Fruit fly (Drosophila melanogaster) whole organism, embryonic: Measurements from ENCODE around the gene CG31268.

Experiments
- CG1024 ChIP-seq: fragments of 200-800 bp; sonication (Bioruptor generic); IDR thresholded peaks from 2 replicates; pipeline ENCODE4 v1.3.6; 2022; ENCODE audit warnings: missing biosample characterization, missing genetic modification characterization
- CG14441 ChIP-seq: fragments of 200-800 bp; sonication (Bioruptor generic); IDR thresholded peaks from 2 replicates; pipeline ENCODE4 v1.3.6; 2022; ENCODE audit warnings: missing biosample characterization, missing genetic modification characterization
- CG14965 ChIP-seq: fragments of 200-800 bp; sonication (Bioruptor generic); optimal IDR thresholded peaks from 2 replicates; lab custom pipeline; 2016; ENCODE audit warnings: missing biosample characterization, missing genetic modification characterization, borderline replicate concordance
- CG15073 ChIP-seq: fragments of 200-800 bp; sonication (Bioruptor generic); optimal IDR thresholded peaks from 2 replicates; lab custom pipeline; 2016; ENCODE audit warnings: missing biosample characterization, missing genetic modification characterization
- CG15514 ChIP-seq: fragments of 200-800 bp; sonication (Bioruptor generic); optimal IDR thresholded peaks from 3 replicates; lab custom pipeline; 2017; ENCODE audit warnings: missing biosample characterization, missing genetic modification characterization, mild to moderate bottlenecking, moderate library complexity, missing genetic modification reagents
- CG15696 ChIP-seq: fragments of 200-800 bp; sonication (Bioruptor generic); optimal IDR thresholded peaks from 2 replicates; lab custom pipeline; 2019; ENCODE audit warnings: missing biosample characterization, mild to moderate bottlenecking, missing genetic modification characterization, moderate library complexity
- CG16863 ChIP-seq: fragments of 200-800 bp; sonication (Bioruptor generic); optimal IDR thresholded peaks from 3 replicates; lab custom pipeline; 2016; ENCODE audit warnings: missing biosample characterization, missing genetic modification characterization
- CG17385 ChIP-seq: fragments of 200-800 bp; sonication (Bioruptor generic); optimal IDR thresholded peaks from 3 replicates; lab custom pipeline; 2018; ENCODE audit warnings: missing biosample characterization, mild to moderate bottlenecking, missing genetic modification characterization
- CG5180 ChIP-seq: fragments of 200-800 bp; sonication (Bioruptor generic); optimal IDR thresholded peaks from 3 replicates; lab custom pipeline; 2017; ENCODE audit warnings: missing biosample characterization, missing genetic modification characterization, mild to moderate bottlenecking, moderate library complexity, missing genetic modification reagents
- CG6683 ChIP-seq: fragments of 200-800 bp; sonication (Bioruptor generic); optimal IDR thresholded peaks from 2 replicates; lab custom pipeline; 2017; ENCODE audit warnings: missing biosample characterization, mild to moderate bottlenecking, missing genetic modification characterization, missing genetic modification reagents
- CG8924 ChIP-seq: fragments of 200-800 bp; optimal IDR thresholded peaks from 3 replicates; lab custom pipeline; 2019; ENCODE audit warnings: missing biosample characterization, mild to moderate bottlenecking, missing genetic modification characterization, moderate library complexity
- CG9932 ChIP-seq: fragments of 200-800 bp; sonication (Bioruptor generic); IDR thresholded peaks from 2 replicates; pipeline ENCODE4 v1.3.6; 2022; ENCODE audit warnings: missing biosample characterization, missing genetic modification characterization
- Dfd ChIP-seq, 2 experiments: fragments of >200 bp; optimal IDR thresholded peaks; 2 replicates each; lab custom pipeline; 2017; ENCODE audit warnings: missing biosample characterization in 2 of 2, missing genetic modification characterization in 2 of 2
- Dp ChIP-seq: fragments of 200-800 bp; sonication (Bioruptor generic); optimal IDR thresholded peaks from 2 replicates; lab custom pipeline; 2018; ENCODE audit warnings: missing biosample characterization, mild to moderate bottlenecking, missing genetic modification characterization, moderate library complexity
- Drgx ChIP-seq: fragments of 200-800 bp; sonication (Bioruptor generic); IDR thresholded peaks from 2 replicates; pipeline ENCODE4 v1.3.6; 2022; ENCODE audit warnings: missing biosample characterization, missing genetic modification characterization
- Eip74EF ChIP-seq, 2 experiments: fragments of 200-800 bp in 1 of 2; fragments of >200 bp in 1 of 2; sonication (Bioruptor generic) in 1 of 2; optimal IDR thresholded peaks; 2 replicates each; lab custom pipeline; 2017 to 2019; ENCODE audit warnings: missing biosample characterization in 2 of 2, missing genetic modification characterization in 2 of 2, mild to moderate bottlenecking in 1 of 2, moderate library complexity in 1 of 2
- Fer1 ChIP-seq: fragments of 200-800 bp; sonication (Bioruptor generic); optimal IDR thresholded peaks from 2 replicates; lab custom pipeline; 2017; ENCODE audit warnings: missing biosample characterization, mild to moderate bottlenecking, missing genetic modification characterization
- HLH3B ChIP-seq: fragments of 200-800 bp; sonication (Bioruptor generic); IDR thresholded peaks from 2 replicates; pipeline ENCODE4 v1.3.6; 2022; ENCODE audit warnings: missing biosample characterization, missing genetic modification characterization
- Hand ChIP-seq: fragments of 200-800 bp; sonication (Bioruptor generic); optimal IDR thresholded peaks from 2 replicates; lab custom pipeline; 2017; ENCODE audit warnings: mild to moderate bottlenecking, missing biosample characterization, missing genetic modification reagents, missing genetic modification characterization
- Mes4 ChIP-seq: fragments of 200-800 bp; sonication (Bioruptor generic); optimal IDR thresholded peaks from 2 replicates; lab custom pipeline; 2016; ENCODE audit warnings: missing biosample characterization, missing genetic modification characterization
- Pdp1 ChIP-seq, 2 experiments: fragments of 200-800 bp; sonication (Bioruptor generic); optimal IDR thresholded peaks; 3 replicates each; lab custom pipeline; 2016; ENCODE audit warnings: missing biosample characterization in 2 of 2, missing genetic modification characterization in 2 of 2, mild to moderate bottlenecking in 1 of 2, moderate library complexity in 1 of 2
- TFAM ChIP-seq: fragments of 200-800 bp; sonication (Bioruptor generic); optimal IDR thresholded peaks from 2 replicates; lab custom pipeline; 2017; ENCODE audit warnings: missing biosample characterization, missing genetic modification characterization, inconsistent platforms
- Taf1 ChIP-seq: fragments of 200-800 bp; sonication (Bioruptor generic); IDR thresholded peaks from 2 replicates; pipeline ENCODE4 v1.3.6; 2022; ENCODE audit warnings: missing biosample characterization, missing genetic modification characterization
- Trl ChIP-seq, 3 experiments: fragments of >200 bp in 2 of 3; fragments of 200-800 bp in 1 of 3; sonication (Bioruptor generic) in 1 of 3; optimal IDR thresholded peaks; 2 replicates in 1 of 3; 3 replicates in 2 of 3; lab custom pipeline; 2016 to 2017; ENCODE audit warnings: missing biosample characterization in 1 of 3, missing genetic modification characterization in 1 of 3
- YL-1 ChIP-seq: fragments of 200-800 bp; sonication (Bioruptor generic); optimal IDR thresholded peaks from 3 replicates; lab custom pipeline; 2017; ENCODE audit warnings: missing biosample characterization, mild to moderate bottlenecking, missing genetic modification characterization
- amos ChIP-seq: fragments of 200-800 bp; sonication (Bioruptor generic); IDR thresholded peaks from 2 replicates; pipeline ENCODE4 v1.3.6; 2022; ENCODE audit warnings: missing biosample characterization, missing genetic modification characterization; ENCODE audit not compliant: partially characterized antibody
- ap ChIP-seq: fragments of 200-800 bp; sonication (Bioruptor generic); IDR thresholded peaks from 2 replicates; pipeline ENCODE4 v1.3.6; 2022; ENCODE audit warnings: missing biosample characterization, missing genetic modification characterization
- cas ChIP-seq: fragments of 200-800 bp; sonication (Bioruptor generic); IDR thresholded peaks from 2 replicates; pipeline ENCODE4 v1.3.6; 2022; ENCODE audit warnings: missing biosample characterization, missing genetic modification characterization
- en ChIP-seq: fragments of 200-800 bp; sonication (Bioruptor generic); optimal IDR thresholded peaks from 2 replicates; lab custom pipeline; 2016; ENCODE audit warnings: missing biosample characterization, missing genetic modification characterization
- fd102C ChIP-seq: fragments of 200-800 bp; sonication (Bioruptor generic); optimal IDR thresholded peaks from 2 replicates; lab custom pipeline; 2018; ENCODE audit warnings: missing biosample characterization, mild to moderate bottlenecking, missing genetic modification characterization, moderate library complexity
- fd64A ChIP-seq: fragments of 200-800 bp; sonication (Bioruptor generic); optimal IDR thresholded peaks from 3 replicates; lab custom pipeline; 2018; ENCODE audit warnings: missing biosample characterization, mild to moderate bottlenecking, missing genetic modification characterization
- gce ChIP-seq: fragments of 200-800 bp; sonication (Bioruptor generic); IDR thresholded peaks from 3 replicates; pipeline ENCODE4 v1.3.6; 2022; ENCODE audit warnings: missing biosample characterization, missing genetic modification characterization
- grn ChIP-seq: fragments of 200-800 bp; sonication (Bioruptor generic); optimal IDR thresholded peaks from 3 replicates; lab custom pipeline; 2017; ENCODE audit warnings: missing biosample characterization, missing genetic modification characterization
- gsb ChIP-seq: fragments of 200-800 bp; sonication (Bioruptor generic); IDR thresholded peaks from 2 replicates; pipeline ENCODE4 v1.3.6; 2022; ENCODE audit warnings: missing biosample characterization, missing genetic modification characterization
- hkb ChIP-seq, 2 experiments: fragments of 200-800 bp in 1 of 2; fragments of >200 bp in 1 of 2; sonication (Bioruptor generic) in 1 of 2; IDR thresholded peaks in 1 of 2; optimal IDR thresholded peaks in 1 of 2; 2 replicates each; pipeline versions ENCODE4 v1.3.6 to Lab custom; 2017 to 2022; ENCODE audit warnings: missing biosample characterization in 1 of 2, missing genetic modification characterization in 1 of 2
- mirr ChIP-seq: fragments of 200-800 bp; sonication (Bioruptor generic); optimal IDR thresholded peaks from 3 replicates; lab custom pipeline; 2018; ENCODE audit warnings: missing biosample characterization, mild to moderate bottlenecking, missing genetic modification characterization
- ro ChIP-seq: fragments of 200-800 bp; sonication (Bioruptor generic); IDR thresholded peaks from 2 replicates; pipeline ENCODE4 v1.3.6; 2022; ENCODE audit warnings: missing biosample characterization, missing genetic modification characterization
- sc ChIP-seq, 3 experiments: fragments of >200 bp in 2 of 3; fragments of 200-800 bp in 1 of 3; sonication (Bioruptor generic) in 1 of 3; optimal IDR thresholded peaks; 2 replicates in 2 of 3; 3 replicates in 1 of 3; lab custom pipeline; 2017; ENCODE audit warnings: mild to moderate bottlenecking in 1 of 3, missing biosample characterization in 1 of 3, missing genetic modification characterization in 1 of 3, missing genetic modification reagents in 1 of 3
- schlank ChIP-seq: fragments of 200-800 bp; sonication (Bioruptor generic); optimal IDR thresholded peaks from 2 replicates; lab custom pipeline; 2018; ENCODE audit warnings: missing biosample characterization, mild to moderate bottlenecking, missing genetic modification characterization
- seq ChIP-seq: fragments of 200-800 bp; sonication (Bioruptor generic); IDR thresholded peaks from 2 replicates; pipeline ENCODE4 v1.3.6; 2022; ENCODE audit warnings: missing biosample characterization, missing genetic modification characterization
- slou ChIP-seq: fragments of 200-800 bp; sonication (Bioruptor generic); optimal IDR thresholded peaks from 3 replicates; lab custom pipeline; 2016; ENCODE audit warnings: missing biosample characterization, missing genetic modification characterization
- sna ChIP-seq: fragments of 200-800 bp; sonication (Bioruptor generic); IDR thresholded peaks from 2 replicates; pipeline ENCODE4 v1.3.6; 2022; ENCODE audit warnings: missing biosample characterization, missing genetic modification characterization; ENCODE audit not compliant: partially characterized antibody
- tap ChIP-seq: fragments of 200-800 bp; optimal IDR thresholded peaks from 3 replicates; lab custom pipeline; 2019; ENCODE audit warnings: missing biosample characterization, mild to moderate bottlenecking, missing genetic modification characterization, moderate library complexity
- tll ChIP-seq, 2 experiments: fragments of 200-800 bp in 1 of 2; fragments of >200 bp in 1 of 2; sonication (Bioruptor generic) in 1 of 2; optimal IDR thresholded peaks; 2 replicates each; lab custom pipeline; 2017 to 2019; ENCODE audit warnings: missing biosample characterization in 2 of 2, missing genetic modification characterization in 2 of 2, mild to moderate bottlenecking in 1 of 2, moderate library complexity in 1 of 2
- twi ChIP-seq: fragments of 200-800 bp; optimal IDR thresholded peaks from 2 replicates; lab custom pipeline; 2019; ENCODE audit warnings: missing biosample characterization, mild to moderate bottlenecking, missing genetic modification characterization, moderate library complexity
- wor ChIP-seq: fragments of 200-800 bp; sonication (Bioruptor generic); IDR thresholded peaks from 2 replicates; pipeline ENCODE4 v1.3.6; 2022; ENCODE audit warnings: missing biosample characterization, missing genetic modification characterization
- zfh2 ChIP-seq: fragments of 200-800 bp; sonication (Bioruptor generic); optimal IDR thresholded peaks from 2 replicates; lab custom pipeline; 2016; ENCODE audit warnings: missing biosample characterization, missing genetic modification characterization

The CG31268 gene

DNA sequence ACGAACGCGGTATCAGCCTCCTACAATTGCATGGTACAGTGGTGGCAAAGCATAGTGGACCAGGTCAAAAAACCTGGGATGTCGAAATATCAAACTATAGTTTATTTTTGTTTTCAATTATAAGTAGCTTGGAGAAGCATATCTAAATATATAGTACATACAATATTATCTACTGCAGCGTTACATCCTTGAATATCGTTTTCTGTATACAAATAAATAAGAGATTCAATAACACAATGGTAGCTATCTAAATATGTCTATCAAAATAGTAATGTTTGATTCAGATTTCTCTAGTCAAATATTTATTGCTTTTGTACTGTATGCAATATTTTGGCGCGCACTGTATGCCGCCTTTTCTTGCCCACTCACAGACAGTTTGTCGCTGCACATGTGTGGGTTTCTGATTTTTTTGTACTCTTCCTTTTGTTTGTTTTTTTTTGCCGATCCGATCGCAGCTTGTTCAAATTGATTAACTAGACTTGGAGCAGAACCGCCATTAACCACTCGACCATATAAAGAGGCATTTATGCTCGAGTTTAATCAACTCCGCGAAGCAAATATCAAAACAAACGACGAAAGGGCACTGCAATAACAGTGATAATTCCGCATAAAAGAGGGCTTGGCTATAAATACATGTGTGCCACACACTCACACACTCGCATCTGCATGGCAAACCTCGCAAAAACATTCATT, 49.2 kb downstream of the CG31268 start (continued):
- TF ChIP-seq gsb (GFP tag; lab: Robert Waterston, UW) (peak; percentile 84), Drgx (GFP tag; lab: Robert Waterston, UW) (peak; percentile 96), Fer1 (GFP tag; lab: Kevin White, UChicago) (peak; percentile 97), CG6683 (GFP tag; lab: Kevin White, UChicago) (peak; percentile 93), CG14965 (GFP tag; lab: Kevin White, UChicago) (peak; percentile 55), fd64A (GFP tag; lab: Kevin White, UChicago) (peak; percentile 65), en (peak; percentile 80), grn (GFP tag; lab: Kevin White, UChicago) (peak; percentile 80), ap (GFP tag; lab: Robert Waterston, UW) (peak; percentile 86), CG15696 (tag; lab: Kevin White, UChicago) (peak; percentile 85), CG17385 (GFP tag; lab: Kevin White, UChicago) (peak; percentile 94), Mes4 (peak; percentile 89), TFAM (peak; percentile 78), CG14441 (GFP tag; lab: Robert Waterston, UW) (peak; percentile 92), fd102C (GFP tag; lab: Kevin White, UChicago) (peak; percentile 44), CG15514 (GFP tag; lab: Kevin White, UChicago) (peak; percentile 80), sna (GFP tag; lab: Robert Waterston, UW) (no peak), tll (GFP tag; optimal IDR thresholded peaks at IDR 0.05; lab: Kevin White, UChicago) (no peak), ro (GFP tag; lab: Robert Waterston, UW) (peak; percentile 79), CG16863 (GFP tag; lab: Kevin White, UChicago) (peak; percentile 91), cas (peak; percentile 78), amos (no peak), HLH3B (GFP tag; lab: Robert Waterston, UW) (peak; percentile 93), sc (optimal IDR thresholded peaks at IDR 0.05; lab: Kevin White, UChicago) (no peak), sc (GFP tag; optimal IDR thresholded peaks at IDR 0.05; lab: Kevin White, UChicago) (peak; percentile 94), CG9932 (peak; percentile 86), Trl (optimal IDR thresholded peaks at IDR 0.05; lab: Kevin White, UChicago) (no peak), Trl (GFP tag; optimal IDR thresholded peaks at IDR 0.05; lab: Kevin White, UChicago) (peak; percentile 91), CG8924 (peak; percentile 96), Dp (GFP tag; lab: Kevin White, UChicago) (no peak), CG5180 (GFP tag; lab: Kevin White, UChicago) (peak; percentile 88), zfh2 (GFP tag; lab: Kevin White, UChicago) (peak; percentile 86), Hand (peak; percentile 93), Dfd (GFP tag; optimal IDR thresholded peaks at IDR 0.05; lab: Kevin White, UChicago) (no peak), CG1024 (GFP tag; lab: Robert Waterston, UW) (peak; percentile 69), wor (peak; percentile 92), Eip74EF (GFP tag; optimal IDR thresholded peaks at IDR 0.05; lab: Kevin White, UChicago) (peak in 1 of 2 experiments; percentile 98), slou (GFP tag; lab: Kevin White, UChicago) (peak; percentile 92), Pdp1 (GFP tag; optimal IDR thresholded peaks at IDR 0.05; lab: Kevin White, UChicago) (peak; percentile 87 to 92), hkb (optimal IDR thresholded peaks at IDR 0.05; lab: Kevin White, UChicago) (no peak), hkb (GFP tag; IDR thresholded peaks at IDR 0.05; lab: Robert Waterston, UW) (peak; percentile 98), tap (tag; lab: Kevin White, UChicago) (peak; percentile 93), twi (tag; lab: Kevin White, UChicago) (peak; percentile 84), schlank (tag; lab: Kevin White, UChicago) (peak; percentile 81), mirr (GFP tag; lab: Kevin White, UChicago) (peak; percentile 8), seq (GFP tag; lab: Robert Waterston, UW) (peak; percentile 96), CG15073 (peak; percentile 98), YL-1 (GFP tag; lab: Kevin White, UChicago) (peak; percentile 85), gce (peak; percentile 86), Taf1 (GFP tag; lab: Robert Waterston, UW) (peak; percentile 82; the same call in 1 of the 2 replicates)
